Fruit fly (Drosophila melanogaster): ENCODE results near the gene CG15531.

DNA sequence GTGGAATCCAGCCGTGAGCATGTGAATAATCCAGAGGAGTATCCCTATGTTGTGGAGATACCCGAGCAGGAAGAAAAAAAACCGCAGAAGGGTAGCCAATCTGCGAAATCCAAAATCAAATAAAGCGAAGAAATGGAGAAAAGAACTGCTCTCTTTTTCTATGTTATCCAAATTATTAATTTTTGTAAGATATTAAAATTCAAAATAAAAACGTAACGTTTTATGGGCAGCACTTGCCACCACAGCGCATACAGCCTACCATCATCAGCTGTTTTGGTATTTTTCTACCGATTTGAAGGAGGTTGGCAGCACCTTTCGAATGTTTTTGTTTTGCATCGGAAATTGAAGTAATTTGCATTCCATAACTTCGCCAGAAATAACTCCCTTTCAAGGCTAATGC, 16.1 kb downstream of the CG15531 start, which contains the start of gene Bet5:
- TF ChIP-seq insv (optimal IDR thresholded peaks at IDR 0.05), result no peak
- no peak for TF ChIP-seq h (optimal IDR thresholded peaks at IDR 0.05)
- no peak for TF ChIP-seq ttk (optimal IDR thresholded peaks at IDR 0.05)
- TF ChIP-seq Sin3A (optimal IDR thresholded peaks at IDR 0.05), result no peak
- TF ChIP-seq psq (optimal IDR thresholded peaks at IDR 0.05), result no peak
- TF ChIP-seq Myc (optimal IDR thresholded peaks at IDR 0.05), result no peak
